Worm (Caenorhabditis elegans) whole organism, L4/young adult: Measurements from ENCODE around the gene raga-1.

ENCODE experiments used
- W03F9.2 ChIP-seq: fragments of 150-350 bp; optimal IDR thresholded peaks from 2 replicates; lab custom pipeline; 2014; ENCODE audit warnings: missing biosample characterization, missing genetic modification characterization
- dao-5 ChIP-seq: sonication (generic microtip); optimal IDR thresholded peaks from 2 replicates; lab custom pipeline; 2016; ENCODE audit warnings: missing genotype, missing genetic modification characterization, moderate library complexity, missing compliant biosample characterization
- him-1 ChIP-seq: sonication (generic microtip); optimal IDR thresholded peaks from 2 replicates; lab custom pipeline; 2016; ENCODE audit warnings: missing genotype, missing genetic modification reagents, missing genetic modification characterization, missing compliant biosample characterization

- TF ChIP-seq W03F9.2 (tag; lab: Kevin White, UChicago), result no peak
- no peak for TF ChIP-seq dao-5 (tag; lab: Kevin White, UChicago)
- TF ChIP-seq him-1, result no peak
Measured at ce11 chrII:11339507-11339906, 38.3 kb downstream of the raga-1 start, which contains the start of gene rmd-3.
